Fruit fly (Drosophila melanogaster): ENCODE measurements around the gene twin.
A peak's percentile ranks its signal among the peaks of the same experiment; 100 is the strongest.

The twin gene

dm6 chr3R:24252494-24252893, 30.7 kb upstream of the twin start, which contains the start of gene beta-PheRS (continued):
- TF ChIP-seq pzg (GFP tag; optimal IDR thresholded peaks at IDR 0.05): peak; percentile 99
- no peak for TF ChIP-seq trh (GFP tag; optimal IDR thresholded peaks at IDR 0.05)
- TF ChIP-seq dimm (GFP tag; IDR thresholded peaks at IDR 0.05): no peak
- TF ChIP-seq luna (GFP tag; optimal IDR thresholded peaks at IDR 0.05): peak; percentile 30
- peak; percentile 77 for TF ChIP-seq CG33213 (GFP tag; optimal IDR thresholded peaks at IDR 0.05)
- peak; percentile 9; the same call in 1 of the 2 replicates for TF ChIP-seq ttk (GFP tag; IDR thresholded peaks at IDR 0.05)
- no peak for TF ChIP-seq zfh1 (GFP tag; IDR thresholded peaks at IDR 0.05)
- TF ChIP-seq CG7357 (GFP tag; IDR thresholded peaks at IDR 0.05): peak; percentile 99
- peak; percentile 47 for TF ChIP-seq maf-S (GFP tag; optimal IDR thresholded peaks at IDR 0.05)
- TF ChIP-seq CG11695 (GFP tag; IDR thresholded peaks at IDR 0.05): no peak
- TF ChIP-seq lab (GFP tag; optimal IDR thresholded peaks at IDR 0.05): no peak
- TF ChIP-seq CG7786 (GFP tag; optimal IDR thresholded peaks at IDR 0.05): peak; percentile 48
- TF ChIP-seq ranshi (GFP tag; IDR thresholded peaks at IDR 0.05): peak; percentile 97
- no peak for TF ChIP-seq cad (GFP tag; optimal IDR thresholded peaks at IDR 0.05)
- peak; percentile 50; the same call in 1 of the 2 replicates for TF ChIP-seq CG9215 (GFP tag; IDR thresholded peaks at IDR 0.05)
- TF ChIP-seq CG8359 (GFP tag; optimal IDR thresholded peaks at IDR 0.05; ENCODE audit: borderline replicate concordance): no peak
- peak; percentile 13 for TF ChIP-seq CG16863 (GFP tag; optimal IDR thresholded peaks at IDR 0.05)
- TF ChIP-seq ham (GFP tag; IDR thresholded peaks at IDR 0.05): no peak
- TF ChIP-seq rib (GFP tag; IDR thresholded peaks at IDR 0.05): peak; percentile 96
- TF ChIP-seq CG9817 (tag; optimal IDR thresholded peaks at IDR 0.05): peak; percentile 65
- TF ChIP-seq pan (optimal IDR thresholded peaks at IDR 0.05): no peak
- TF ChIP-seq pan (GFP tag; optimal IDR thresholded peaks at IDR 0.05 in 1 of 2, IDR thresholded peaks at IDR 0.05 in 1 of 2): peak in 1 of 2 experiments; percentile 46
- TF ChIP-seq dpn (GFP tag; optimal IDR thresholded peaks at IDR 0.05): peak; percentile 71 to 72
- TF ChIP-seq CG17328 (GFP tag; IDR thresholded peaks at IDR 0.05): no peak; the same call in 1 of the 2 replicates
- peak; percentile 31 for TF ChIP-seq CG4820 (GFP tag; optimal IDR thresholded peaks at IDR 0.05)
- TF ChIP-seq B-H1 (GFP tag; IDR thresholded peaks at IDR 0.05): peak; percentile 22; the same call in 1 of the 3 replicates
- TF ChIP-seq Rx (GFP tag; IDR thresholded peaks at IDR 0.05): 0 out of 2 replicates have a peak, but pooled peaks have one; percentile 30
- TF ChIP-seq Taf1 (GFP tag; IDR thresholded peaks at IDR 0.05): no peak
- no peak for TF ChIP-seq croc (GFP tag; conservative IDR thresholded peaks at IDR 0.05)
- TF ChIP-seq CG31388 (GFP tag; optimal IDR thresholded peaks at IDR 0.05): no peak
- TF ChIP-seq nom (GFP tag; optimal IDR thresholded peaks at IDR 0.05): no peak
- TF ChIP-seq Spps (tag; optimal IDR thresholded peaks at IDR 0.05): no peak
- TF ChIP-seq gsb-n (tag; optimal IDR thresholded peaks at IDR 0.05): no peak
- TF ChIP-seq CG7271 (tag; optimal IDR thresholded peaks at IDR 0.05): peak; percentile 56
- peak; percentile 38; the same call in 1 of the 2 replicates for TF ChIP-seq CG10366 (GFP tag; IDR thresholded peaks at IDR 0.05)
- TF ChIP-seq Mes4 (GFP tag; optimal IDR thresholded peaks at IDR 0.05): peak; percentile 30
- peak; percentile 40; the same call in 1 of the 2 replicates for TF ChIP-seq bowl (GFP tag; IDR thresholded peaks at IDR 0.05)
- TF ChIP-seq al (GFP tag; IDR thresholded peaks at IDR 0.05): 0 out of 2 replicates have a peak, but pooled peaks have one; percentile 47
- TF ChIP-seq CG9609 (GFP tag; optimal IDR thresholded peaks at IDR 0.05): peak; percentile 3
- TF ChIP-seq CG9727 (GFP tag; optimal IDR thresholded peaks at IDR 0.05): no peak
- TF ChIP-seq Sry-δ (GFP tag; optimal IDR thresholded peaks at IDR 0.05): peak; percentile 81
- no peak for TF ChIP-seq gem (tag; optimal IDR thresholded peaks at IDR 0.05)
- TF ChIP-seq MBD-R2 (GFP tag; IDR thresholded peaks at IDR 0.05): peak; percentile 99
- peak; percentile 56; the same call in 1 of the 2 replicates for TF ChIP-seq E2f2 (GFP tag; IDR thresholded peaks at IDR 0.05)
- peak; percentile 27 to 41 for TF ChIP-seq chif (GFP tag; optimal IDR thresholded peaks at IDR 0.05)
- TF ChIP-seq Hsf (GFP tag; optimal IDR thresholded peaks at IDR 0.05): peak; percentile 61
- no peak for TF ChIP-seq psq (GFP tag; optimal IDR thresholded peaks at IDR 0.05)
- TF ChIP-seq onecut (GFP tag; IDR thresholded peaks at IDR 0.05): 0 out of 2 replicates have a peak, but pooled peaks have one; percentile 8
- peak; percentile 61 for TF ChIP-seq HLH54F (GFP tag; optimal IDR thresholded peaks at IDR 0.05)
- no peak for TF ChIP-seq caup (GFP tag; optimal IDR thresholded peaks at IDR 0.05; ENCODE audit: severe bottlenecking)
- TF ChIP-seq CG16815 (GFP tag; optimal IDR thresholded peaks at IDR 0.05): peak; percentile 3
- peak; percentile 54 for TF ChIP-seq tin (GFP tag; optimal IDR thresholded peaks at IDR 0.05)
